Worm (Caenorhabditis elegans): Measurements from ENCODE around the gene F28D1.6.

ce11 chrIV:12335798-12336197 is 49.2 kb downstream of the F28D1.6 start, which contains the start of gene F19B6.1:
- no peak for TF ChIP-seq unc-62 (GFP tag; optimal IDR thresholded peaks at IDR 0.05)
- no peak for TF ChIP-seq pha-4 (tag; optimal IDR thresholded peaks at IDR 0.05)
- TF ChIP-seq unc-39 (tag; optimal IDR thresholded peaks at IDR 0.05), result no peak
- no peak for TF ChIP-seq bed-3 (GFP tag; optimal IDR thresholded peaks at IDR 0.05)
- no peak for TF ChIP-seq elt-1 (tag; optimal IDR thresholded peaks at IDR 0.05; ENCODE audit: borderline replicate concordance, insufficient read depth)
- TF ChIP-seq nhr-12 (tag; optimal IDR thresholded peaks at IDR 0.05), result no peak
- no peak for TF ChIP-seq ces-1 (GFP tag; optimal IDR thresholded peaks at IDR 0.05)
- no peak for TF ChIP-seq ztf-11 (tag; optimal IDR thresholded peaks at IDR 0.05)

Measured in whole organism, mixed stage, embryonic.